Worm (Caenorhabditis elegans) whole organism, mixed stage, embryonic: ENCODE measurements around the gene K11G9.5.

Experiments used
- M03D4.4 ChIP-seq: sonication (generic microtip); optimal IDR thresholded peaks from 2 replicates; lab custom pipeline; 2017; ENCODE audit warnings: mild to moderate bottlenecking, missing genetic modification characterization, missing compliant biosample characterization
- bed-3 ChIP-seq: fragments of 200-800 bp; sonication (Bioruptor generic); optimal IDR thresholded peaks from 3 replicates; lab custom pipeline; 2018; ENCODE audit warnings: mild to moderate bottlenecking, missing genetic modification characterization, moderate library complexity, missing compliant biosample characterization
- blmp-1 ChIP-seq: fragments of 150-350 bp; optimal IDR thresholded peaks from 2 replicates; lab custom pipeline; 2014; ENCODE audit warnings: missing biosample characterization, missing genetic modification characterization
- ceh-39 ChIP-seq: fragments of 150-350 bp; optimal IDR thresholded peaks from 2 replicates; lab custom pipeline; 2014; ENCODE audit warnings: missing biosample characterization, missing genetic modification characterization
- ceh-43 ChIP-seq: fragments of 200-800 bp; sonication (Bioruptor generic); optimal IDR thresholded peaks from 2 replicates; lab custom pipeline; 2018; ENCODE audit warnings: mild to moderate bottlenecking, missing genetic modification characterization, moderate library complexity, missing compliant biosample characterization
- ceh-83 ChIP-seq: fragments of 200-800 bp; sonication (Bioruptor generic); optimal IDR thresholded peaks from 2 replicates; lab custom pipeline; 2018; ENCODE audit warnings: mild to moderate bottlenecking, missing genetic modification characterization, missing compliant biosample characterization
- ces-1 ChIP-seq: fragments of 150-350 bp; optimal IDR thresholded peaks from 2 replicates; lab custom pipeline; 2014; ENCODE audit warnings: missing biosample characterization, missing genetic modification reagents, missing genetic modification characterization
- cnd-1 ChIP-seq: fragments of 200-800 bp; sonication (Bioruptor generic); optimal IDR thresholded peaks from 2 replicates; lab custom pipeline; 2018; ENCODE audit warnings: mild to moderate bottlenecking, missing genetic modification characterization, missing compliant biosample characterization
- drap-1 ChIP-seq: fragments of 200-800 bp; sonication (Bioruptor generic); optimal IDR thresholded peaks from 3 replicates; lab custom pipeline; 2018; ENCODE audit warnings: mild to moderate bottlenecking, missing genetic modification characterization, missing compliant biosample characterization
- elt-1 ChIP-seq: sonication (generic microtip); optimal IDR thresholded peaks from 2 replicates; lab custom pipeline; 2017; ENCODE audit warnings: missing genetic modification characterization, mild to moderate bottlenecking, missing compliant biosample characterization, antibody characterized with exemption, moderate library complexity, borderline replicate concordance; ENCODE audit not compliant: insufficient read depth
- elt-3 ChIP-seq: fragments of 150-350 bp; optimal IDR thresholded peaks from 2 replicates; lab custom pipeline; 2014; ENCODE audit warnings: missing biosample characterization, missing genetic modification characterization
- flh-1 ChIP-seq: fragments of 200-800 bp; sonication (Bioruptor generic); optimal IDR thresholded peaks from 2 replicates; lab custom pipeline; 2018; ENCODE audit warnings: mild to moderate bottlenecking, missing genetic modification characterization, moderate library complexity, missing compliant biosample characterization
- lin-13 ChIP-seq: fragments of 150-350 bp; optimal IDR thresholded peaks from 2 replicates; lab custom pipeline; 2014; ENCODE audit warnings: missing biosample characterization, missing genetic modification characterization
- lin-32 ChIP-seq: fragments of 200-800 bp; sonication (Bioruptor generic); optimal IDR thresholded peaks from 2 replicates; lab custom pipeline; 2018; ENCODE audit warnings: mild to moderate bottlenecking, missing genetic modification characterization, missing compliant biosample characterization
- lsy-2 ChIP-seq: fragments of 150-350 bp; optimal IDR thresholded peaks from 2 replicates; lab custom pipeline; 2014; ENCODE audit warnings: missing biosample characterization, missing genetic modification characterization
- mab-5 ChIP-seq: fragments of 150-350 bp; optimal IDR thresholded peaks from 2 replicates; lab custom pipeline; 2014; ENCODE audit warnings: missing biosample characterization, missing genetic modification characterization
- mep-1 ChIP-seq: fragments of 150-350 bp; optimal IDR thresholded peaks from 2 replicates; lab custom pipeline; 2017; ENCODE audit warnings: missing biosample characterization, missing genetic modification reagents, missing genetic modification characterization, inconsistent platforms
- mls-2 ChIP-seq: sonication (generic microtip); optimal IDR thresholded peaks from 2 replicates; lab custom pipeline; 2016; ENCODE audit warnings: mild to moderate bottlenecking, missing genetic modification characterization, moderate library complexity, missing compliant biosample characterization
- nhr-12 ChIP-seq: fragments of 150-350 bp; optimal IDR thresholded peaks from 2 replicates; lab custom pipeline; 2014; ENCODE audit warnings: missing biosample characterization, missing genetic modification characterization
- nhr-2 ChIP-seq: fragments of 150-350 bp; optimal IDR thresholded peaks from 2 replicates; lab custom pipeline; 2014; ENCODE audit warnings: missing biosample characterization, missing genetic modification characterization
- nhr-237 ChIP-seq: fragments of 150-350 bp; optimal IDR thresholded peaks from 2 replicates; lab custom pipeline; 2014; ENCODE audit warnings: missing biosample characterization, missing genetic modification characterization
- nhr-28 ChIP-seq: fragments of 150-350 bp; optimal IDR thresholded peaks from 2 replicates; lab custom pipeline; 2014; ENCODE audit warnings: missing biosample characterization, missing genetic modification characterization
- pha-4 ChIP-seq: fragments of 150-350 bp; optimal IDR thresholded peaks from 2 replicates; lab custom pipeline; 2018; ENCODE audit warnings: missing biosample characterization, missing genetic modification reagents, missing genetic modification characterization
- sem-2 ChIP-seq: fragments of 200-800 bp; sonication (Bioruptor generic); optimal IDR thresholded peaks from 2 replicates; lab custom pipeline; 2018; ENCODE audit warnings: mild to moderate bottlenecking, missing genetic modification characterization, missing compliant biosample characterization
- sptf-1 ChIP-seq: sonication (generic microtip); optimal IDR thresholded peaks from 2 replicates; lab custom pipeline; 2017; ENCODE audit warnings: mild to moderate bottlenecking, missing genetic modification characterization, moderate library complexity, missing compliant biosample characterization
- tbx-8 ChIP-seq: fragments of 200-800 bp; sonication (Bioruptor generic); optimal IDR thresholded peaks from 2 replicates; lab custom pipeline; 2018; ENCODE audit warnings: mild to moderate bottlenecking, missing genetic modification characterization, moderate library complexity, missing compliant biosample characterization
- unc-120 ChIP-seq: sonication (generic microtip); optimal IDR thresholded peaks from 2 replicates; lab custom pipeline; 2017; ENCODE audit warnings: missing genetic modification characterization, missing compliant biosample characterization; ENCODE audit not compliant: poor library complexity, severe bottlenecking
- unc-39 ChIP-seq: fragments of 150-350 bp; optimal IDR thresholded peaks from 2 replicates; lab custom pipeline; 2014; ENCODE audit warnings: missing biosample characterization, missing genetic modification characterization
- zip-8 ChIP-seq: fragments of 150-350 bp; optimal IDR thresholded peaks from 2 replicates; lab custom pipeline; 2014; ENCODE audit warnings: missing biosample characterization, missing genetic modification characterization
- ztf-11 ChIP-seq: fragments of 150-350 bp; optimal IDR thresholded peaks from 2 replicates; lab custom pipeline; 2014; ENCODE audit warnings: missing biosample characterization, missing genetic modification characterization

Gene K11G9.5

DNA sequence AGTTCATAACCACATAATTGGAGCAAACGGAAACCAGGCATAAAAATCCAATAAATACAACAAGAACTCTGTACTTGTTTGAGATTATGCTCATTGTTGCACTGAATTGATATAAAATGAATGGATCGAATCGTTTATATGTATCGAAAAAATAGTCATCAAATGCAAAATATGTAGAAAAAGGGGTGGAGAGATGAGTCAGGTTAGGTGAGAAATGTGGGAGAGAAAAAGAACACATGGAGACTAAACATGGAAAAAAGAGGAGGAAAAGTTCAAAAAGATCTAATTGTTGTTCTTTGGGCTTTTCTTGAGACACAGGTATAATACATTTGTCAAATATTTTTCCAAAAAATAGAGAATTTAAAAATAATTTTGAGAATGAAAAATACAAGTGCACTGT is at the start of gene K11G9.5:
TSS of gene K11G9.5 (minus strand) at position 101 of the 400 bp plus-strand sequence.
- no peak for TF ChIP-seq elt-1 (tag; lab: Kevin White, UChicago)
- TF ChIP-seq pha-4 (tag; lab: Kevin White, UChicago) = no peak
- no peak for TF ChIP-seq sem-2 (GFP tag; lab: Kevin White, UChicago)
- TF ChIP-seq elt-3 (tag; lab: Kevin White, UChicago) = no peak
- no peak for TF ChIP-seq bed-3
- no peak for TF ChIP-seq ces-1

DNA sequence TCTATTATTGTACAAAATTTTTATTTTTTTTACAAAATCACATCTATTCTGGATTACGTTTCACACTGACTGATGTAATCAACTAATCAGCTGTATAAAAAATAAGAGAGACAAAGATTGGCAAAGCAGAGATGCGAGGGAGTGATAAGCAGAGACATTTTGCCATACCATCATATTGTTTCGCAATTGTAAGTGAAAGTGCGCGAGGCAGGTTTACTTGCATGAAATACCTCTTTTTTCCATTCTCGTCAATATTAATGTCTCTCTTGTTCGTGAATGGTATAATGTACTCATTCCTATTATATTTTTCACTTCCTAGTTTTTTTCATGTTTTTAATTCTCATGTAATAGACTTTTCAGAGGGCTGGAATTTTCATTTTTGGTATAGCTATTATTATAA is 48.6 kb upstream of the K11G9.5 start:
- TF ChIP-seq mep-1 (tag; lab: Kevin White, UChicago) = no peak
- peak; percentile 15 for TF ChIP-seq blmp-1 (tag; lab: Kevin White, UChicago)
- peak; percentile 59 for TF ChIP-seq elt-1 (tag; lab: Kevin White, UChicago)

DNA sequence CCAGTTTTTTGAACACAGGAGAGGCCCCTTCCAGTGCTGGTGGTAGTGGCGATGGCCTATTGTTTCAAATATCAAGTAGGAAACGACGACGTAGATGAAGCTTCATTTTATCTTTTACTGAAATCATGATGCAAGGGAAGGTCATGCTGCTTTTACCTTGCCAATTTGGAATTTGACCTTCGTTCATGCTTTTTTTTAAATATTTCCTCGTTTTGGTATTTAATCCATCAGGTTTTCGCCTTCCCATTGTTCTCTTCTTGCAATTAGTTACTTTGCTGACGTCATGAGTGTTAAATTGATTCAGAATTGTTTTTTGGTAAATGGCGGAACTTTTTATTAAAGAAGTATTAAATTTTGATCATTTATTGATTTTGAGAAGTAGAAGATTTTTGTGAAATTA is 47.8 kb upstream of the K11G9.5 start:
- TF ChIP-seq drap-1 (no peak), ces-1 (no peak), sptf-1 (no peak), M03D4.4 (tag; lab: Kevin White, UChicago) (no peak), blmp-1 (tag; lab: Kevin White, UChicago) (no peak), cnd-1 (tag; lab: Kevin White, UChicago) (no peak), nhr-28 (tag; lab: Kevin White, UChicago) (no peak), elt-3 (tag; lab: Kevin White, UChicago) (no peak), unc-39 (tag; lab: Kevin White, UChicago) (no peak), tbx-8 (GFP tag; lab: Kevin White, UChicago) (no peak), pha-4 (tag; lab: Kevin White, UChicago) (no peak), unc-120 (tag; lab: Kevin White, UChicago) (no peak), flh-1 (no peak), mab-5 (tag; lab: Kevin White, UChicago) (no peak), ceh-39 (tag; lab: Kevin White, UChicago) (no peak), mls-2 (no peak), nhr-2 (tag; lab: Kevin White, UChicago) (no peak)

DNA sequence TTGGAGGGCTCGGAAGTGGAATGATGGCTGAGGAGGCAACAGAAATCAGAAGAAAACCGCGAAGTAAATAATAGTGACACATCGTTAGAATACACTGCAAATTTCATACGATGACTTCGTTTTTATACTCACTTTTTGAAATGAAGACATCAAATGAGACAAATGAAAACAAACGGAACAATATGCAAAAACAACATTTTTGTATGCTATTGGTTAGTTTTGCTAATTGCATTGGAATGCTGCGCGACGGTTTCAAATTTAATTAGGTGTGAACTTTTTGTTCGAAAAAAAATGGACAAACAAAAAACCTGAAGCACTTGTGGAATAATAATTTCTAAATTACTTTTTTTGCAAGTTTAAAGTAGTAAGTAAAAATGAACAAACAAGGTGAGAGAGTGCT is 44.7 kb upstream of the K11G9.5 start, which contains the start of gene grl-8:
TSS of gene grl-8 (minus strand) at position 101 of the 400 bp plus-strand sequence.
- TF ChIP-seq mls-2 (no peak), lsy-2 (tag; lab: Kevin White, UChicago) (no peak), elt-1 (tag; lab: Kevin White, UChicago) (no peak), lin-32 (GFP tag; lab: Kevin White, UChicago) (no peak), zip-8 (tag; lab: Kevin White, UChicago) (no peak), unc-120 (tag; lab: Kevin White, UChicago) (no peak), ces-1 (peak; percentile 19), bed-3 (no peak)

DNA sequence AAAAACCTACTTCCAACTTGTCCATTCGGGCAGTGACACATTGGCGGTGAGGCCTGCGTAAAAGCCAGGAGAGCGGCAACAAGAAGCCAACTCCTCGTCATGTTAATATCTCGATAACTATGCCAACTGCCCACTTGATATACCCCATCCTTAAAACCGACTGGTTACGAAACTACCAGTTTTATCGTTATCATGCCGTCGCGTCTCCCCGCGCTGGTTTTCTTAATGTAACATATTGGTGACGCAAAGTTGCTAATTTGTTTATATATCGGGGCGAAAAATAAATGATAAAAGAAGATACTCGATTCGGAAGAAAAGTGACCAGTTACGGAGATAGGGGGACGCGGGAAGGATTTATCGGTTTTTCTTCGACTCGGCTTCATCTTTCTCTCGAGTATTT is 43.3 kb upstream of the K11G9.5 start, which contains the start of gene grl-9:
TSS of gene grl-9 (minus strand) at position 101 of the 400 bp plus-strand sequence.
- TF ChIP-seq blmp-1 (tag; lab: Kevin White, UChicago) = no peak
- no peak for TF ChIP-seq ztf-11 (tag; lab: Kevin White, UChicago)
- no peak for TF ChIP-seq drap-1
- TF ChIP-seq lin-13 (tag; lab: Kevin White, UChicago) = no peak
- no peak for TF ChIP-seq unc-120 (tag; lab: Kevin White, UChicago)
- TF ChIP-seq nhr-237 (tag; lab: Kevin White, UChicago) = no peak
- TF ChIP-seq elt-1 (tag; lab: Kevin White, UChicago) = no peak
- TF ChIP-seq ceh-83 (GFP tag; lab: Kevin White, UChicago) = no peak
- TF ChIP-seq elt-3 (tag; lab: Kevin White, UChicago) = no peak
- TF ChIP-seq pha-4 (tag; lab: Kevin White, UChicago) = no peak
- no peak for TF ChIP-seq tbx-8 (GFP tag; lab: Kevin White, UChicago)
- TF ChIP-seq unc-39 (tag; lab: Kevin White, UChicago) = no peak
- no peak for TF ChIP-seq zip-8 (tag; lab: Kevin White, UChicago)
- TF ChIP-seq sptf-1 = no peak
- no peak for TF ChIP-seq nhr-12 (tag; lab: Kevin White, UChicago)
- no peak for TF ChIP-seq nhr-28 (tag; lab: Kevin White, UChicago)
- TF ChIP-seq flh-1 = no peak
- no peak for TF ChIP-seq ceh-43 (GFP tag; lab: Kevin White, UChicago)
- TF ChIP-seq mab-5 (tag; lab: Kevin White, UChicago) = no peak
- TF ChIP-seq M03D4.4 (tag; lab: Kevin White, UChicago) = no peak
